Worm (Caenorhabditis elegans) whole organism, late embryonic: ENCODE measurements around the gene metl-5.

Experiments
- F13H6.1 ChIP-seq: sonication (generic microtip); optimal IDR thresholded peaks from 2 replicates; lab custom pipeline; 2016; ENCODE audit warnings: missing genetic modification characterization, missing compliant biosample characterization
- ahr-1 ChIP-seq: sonication (generic microtip); optimal IDR thresholded peaks from 2 replicates; lab custom pipeline; 2016; ENCODE audit warnings: missing genetic modification characterization, missing compliant biosample characterization
- ceh-31 ChIP-seq: sonication (generic microtip); optimal IDR thresholded peaks from 2 replicates; lab custom pipeline; 2016; ENCODE audit warnings: missing genetic modification characterization, missing compliant biosample characterization
- che-1 ChIP-seq: sonication (generic microtip); optimal IDR thresholded peaks from 2 replicates; lab custom pipeline; 2016; ENCODE audit warnings: mild to moderate bottlenecking, missing genetic modification characterization, missing compliant biosample characterization
- dmd-4 ChIP-seq: sonication (generic microtip); optimal IDR thresholded peaks from 2 replicates; lab custom pipeline; 2016; ENCODE audit warnings: borderline replicate concordance, missing genetic modification characterization, missing compliant biosample characterization
- hlh-8 ChIP-seq: sonication (generic microtip); optimal IDR thresholded peaks from 2 replicates; lab custom pipeline; 2016; ENCODE audit warnings: missing genotype, missing genetic modification characterization, missing compliant biosample characterization
- lin-11 ChIP-seq: fragments of 200-800 bp; sonication (Bioruptor generic); optimal IDR thresholded peaks from 2 replicates; lab custom pipeline; 2018; ENCODE audit warnings: mild to moderate bottlenecking, missing genetic modification characterization, missing compliant biosample characterization
- mec-3 ChIP-seq: sonication (generic microtip); optimal IDR thresholded peaks from 2 replicates; lab custom pipeline; 2016; ENCODE audit warnings: borderline replicate concordance, missing genetic modification characterization, missing compliant biosample characterization
- npax-4 ChIP-seq: sonication (generic microtip); optimal IDR thresholded peaks from 2 replicates; lab custom pipeline; 2016; ENCODE audit warnings: missing genetic modification characterization, missing compliant biosample characterization
- sdc-2 ChIP-seq: sonication (generic microtip); optimal IDR thresholded peaks from 2 replicates; lab custom pipeline; 2016; ENCODE audit warnings: missing genotype, missing genetic modification characterization, missing compliant biosample characterization
- tbx-2 ChIP-seq: sonication (generic microtip); optimal IDR thresholded peaks from 2 replicates; lab custom pipeline; 2016; ENCODE audit warnings: missing genetic modification characterization, missing compliant biosample characterization
- unc-42 ChIP-seq: sonication (generic microtip); optimal IDR thresholded peaks from 2 replicates; lab custom pipeline; 2016; ENCODE audit warnings: missing genotype, missing genetic modification characterization, missing compliant biosample characterization

DNA sequence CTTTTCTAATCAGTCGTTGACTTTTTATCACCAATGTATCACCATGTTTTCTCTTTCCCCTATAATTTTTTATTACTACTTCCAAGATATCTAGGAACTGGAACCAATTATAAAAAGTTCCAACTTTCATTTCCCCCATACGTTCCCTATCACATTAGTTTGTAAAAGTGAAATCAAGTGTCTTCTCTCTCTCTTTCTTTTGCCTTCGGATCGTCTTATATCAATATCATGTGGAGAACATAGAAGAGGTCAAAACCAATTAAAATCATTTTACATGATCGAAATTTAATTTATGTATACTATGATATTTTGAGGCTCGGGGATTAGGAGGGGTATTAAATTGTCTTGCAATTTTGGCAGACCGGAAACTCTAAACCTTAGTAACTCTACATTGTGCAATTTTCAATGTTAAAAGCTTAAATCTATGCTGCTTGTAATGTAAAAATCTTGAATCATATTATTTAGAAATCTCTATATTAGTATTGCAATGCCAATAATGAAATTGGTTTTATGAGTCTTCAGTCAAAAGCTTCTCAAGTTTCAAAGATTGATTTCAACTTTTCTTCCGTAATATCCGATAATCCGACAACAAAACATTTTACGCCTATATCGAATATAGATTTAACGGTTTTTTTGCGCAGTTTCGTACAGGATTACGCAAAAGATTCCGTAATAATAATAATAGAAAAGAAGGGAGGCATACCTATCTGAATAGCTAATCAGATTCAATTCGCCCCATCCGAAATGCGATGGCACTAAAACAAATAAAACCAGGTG is 34.8 kb upstream of the metl-5 start:
- TF ChIP-seq lin-11 (tag; lab: Kevin White, UChicago) (no peak), dmd-4 (tag; lab: Kevin White, UChicago) (no peak), npax-4 (tag; lab: Kevin White, UChicago) (no peak), tbx-2 (tag; lab: Kevin White, UChicago) (no peak), F13H6.1 (tag; lab: Kevin White, UChicago) (no peak), hlh-8 (tag; lab: Kevin White, UChicago) (no peak), che-1 (tag; lab: Kevin White, UChicago) (no peak), ceh-31 (tag; lab: Kevin White, UChicago) (no peak), unc-42 (tag; lab: Kevin White, UChicago) (no peak), mec-3 (tag; lab: Kevin White, UChicago) (no peak), sdc-2 (no peak), ahr-1 (tag; lab: Kevin White, UChicago) (no peak)
